Fruit fly (Drosophila melanogaster) whole organism, wandering third instar larva: ENCODE results near the gene sals.

ENCODE experiments used
- HLH106 ChIP-seq: fragments of 200-800 bp; optimal IDR thresholded peaks from 3 replicates; lab custom pipeline; 2019; ENCODE audit warnings: missing biosample characterization, mild to moderate bottlenecking, missing genetic modification characterization, moderate library complexity
- br ChIP-seq: fragments of 200-800 bp; sonication (Bioruptor generic); optimal IDR thresholded peaks from 2 replicates; lab custom pipeline; 2016; ENCODE audit warnings: missing biosample characterization, missing genetic modification characterization

- TF ChIP-seq br (GFP tag; lab: Kevin White, UChicago) (no peak), HLH106 (tag; lab: Kevin White, UChicago) (peak; percentile 22)
These were observed 6.6 kb upstream of the sals start for dm6 chr3R:11458022-11458850.
